Worm (Caenorhabditis elegans) whole organism, young adult: ENCODE results near the gene C40H1.9.

ENCODE experiments used
- C17E4.6 ChIP-seq: fragments of 200-800 bp; sonication (Bioruptor generic); IDR thresholded peaks from 2 replicates; pipeline ENCODE4 v1.3.6; 2022; ENCODE audit warnings: missing genetic modification reagents, missing genetic modification characterization, missing compliant biosample characterization
- F33H1.4 ChIP-seq: fragments of 200-800 bp; sonication (Bioruptor generic); IDR thresholded peaks from 2 replicates; pipeline ENCODE4 v1.3.6; 2022; ENCODE audit warnings: missing genetic modification reagents, missing genetic modification characterization, missing compliant biosample characterization
- Y53G8AR.9 ChIP-seq: fragments of 200-800 bp; sonication (Bioruptor generic); conservative IDR thresholded peaks from 2 replicates; pipeline ENCODE4 v1.3.6; 2022; ENCODE audit warnings: missing genetic modification reagents, missing genetic modification characterization, missing compliant biosample characterization
- Y56A3A.18 ChIP-seq: fragments of 200-800 bp; sonication (Bioruptor generic); IDR thresholded peaks from 2 replicates; pipeline ENCODE4 v1.3.6; 2022; ENCODE audit warnings: missing genetic modification reagents, missing genetic modification characterization, missing compliant biosample characterization
- Y67H2A.10 ChIP-seq: fragments of 200-800 bp; sonication (Bioruptor generic); conservative IDR thresholded peaks from 2 replicates; pipeline ENCODE4 v1.3.6; 2022; ENCODE audit warnings: missing genetic modification reagents, missing genetic modification characterization, missing compliant biosample characterization
- akir-1 ChIP-seq: fragments of 200-800 bp; sonication (Bioruptor generic); optimal IDR thresholded peaks from 2 replicates; lab custom pipeline; 2018; ENCODE audit warnings: mild to moderate bottlenecking, missing genetic modification characterization, moderate library complexity, missing compliant biosample characterization
- aptf-3 ChIP-seq: fragments of 200-800 bp; sonication (Bioruptor generic); IDR thresholded peaks from 2 replicates; pipeline ENCODE4 v1.3.6; 2022; ENCODE audit warnings: missing genetic modification characterization, missing compliant biosample characterization
- atf-7 ChIP-seq: sonication (generic microtip); optimal IDR thresholded peaks from 2 replicates; lab custom pipeline; 2017; ENCODE audit warnings: mild to moderate bottlenecking, missing genetic modification characterization, missing compliant biosample characterization
- athp-1 ChIP-seq: sonication (generic microtip); optimal IDR thresholded peaks from 2 replicates; lab custom pipeline; 2017; ENCODE audit warnings: mild to moderate bottlenecking, missing genetic modification characterization, missing compliant biosample characterization
- attf-3 ChIP-seq: fragments of 200-800 bp; sonication (Bioruptor generic); conservative IDR thresholded peaks from 2 replicates; pipeline ENCODE4 v1.3.6; 2022; ENCODE audit warnings: missing genetic modification reagents, missing genetic modification characterization, missing compliant biosample characterization
- cebp-1 ChIP-seq, 2 experiments: fragments of 200-800 bp in 1 of 2; sonication (Bioruptor generic) in 1 of 2; sonication (generic microtip) in 1 of 2; IDR thresholded peaks in 1 of 2; optimal IDR thresholded peaks in 1 of 2; 2 replicates each; pipeline versions ENCODE4 v1.3.6 to Lab custom; 2017 to 2022; ENCODE audit warnings: missing compliant biosample characterization in 2 of 2, missing genetic modification characterization in 2 of 2, mild to moderate bottlenecking in 1 of 2, missing genetic modification reagents in 1 of 2, moderate library complexity in 1 of 2
- ceh-100 ChIP-seq: fragments of 200-800 bp; sonication (Bioruptor generic); IDR thresholded peaks from 2 replicates; pipeline ENCODE4 v1.3.6; 2022; ENCODE audit warnings: missing genetic modification reagents, missing genetic modification characterization, missing compliant biosample characterization
- ceh-27 ChIP-seq: fragments of 200-800 bp; sonication (Bioruptor generic); optimal IDR thresholded peaks from 2 replicates; lab custom pipeline; 2018; ENCODE audit warnings: mild to moderate bottlenecking, missing genetic modification characterization, moderate library complexity, missing compliant biosample characterization
- ceh-79 ChIP-seq: sonication (generic microtip); optimal IDR thresholded peaks from 2 replicates; lab custom pipeline; 2017; ENCODE audit warnings: mild to moderate bottlenecking, missing genetic modification characterization, missing compliant biosample characterization
- chd-7 ChIP-seq: sonication (generic microtip); optimal IDR thresholded peaks from 2 replicates; lab custom pipeline; 2016; ENCODE audit warnings: mild to moderate bottlenecking, missing genetic modification characterization, moderate library complexity, missing compliant biosample characterization
- dox-1 ChIP-seq: fragments of 200-800 bp; sonication (Bioruptor generic); IDR thresholded peaks from 2 replicates; pipeline ENCODE4 v1.3.6; 2022; ENCODE audit warnings: missing genetic modification reagents, missing genetic modification characterization, missing compliant biosample characterization
- egl-44 ChIP-seq: fragments of 200-800 bp; sonication (Bioruptor generic); IDR thresholded peaks from 2 replicates; pipeline ENCODE4 v1.3.6; 2022; ENCODE audit warnings: missing genetic modification reagents, missing genetic modification characterization, missing compliant biosample characterization
- egrh-3 ChIP-seq: fragments of 200-800 bp; sonication (Bioruptor generic); IDR thresholded peaks from 2 replicates; pipeline ENCODE4 v1.3.6; 2022; ENCODE audit warnings: missing genetic modification reagents, missing genetic modification characterization, missing compliant biosample characterization
- ekl-4 ChIP-seq: fragments of 200-800 bp; sonication (Bioruptor generic); IDR thresholded peaks from 2 replicates; pipeline ENCODE4 v1.3.6; 2022; ENCODE audit warnings: missing genetic modification reagents, missing genetic modification characterization, missing compliant biosample characterization
- ets-4 ChIP-seq: fragments of 200-800 bp; sonication (Bioruptor generic); optimal IDR thresholded peaks from 2 replicates; lab custom pipeline; 2018; ENCODE audit warnings: mild to moderate bottlenecking, missing genetic modification characterization, missing compliant biosample characterization
- him-1 ChIP-seq: sonication (generic microtip); optimal IDR thresholded peaks from 2 replicates; lab custom pipeline; 2016; ENCODE audit warnings: missing genotype, missing genetic modification reagents, missing genetic modification characterization, missing compliant biosample characterization
- hmg-1.2 ChIP-seq: fragments of 200-800 bp; sonication (Bioruptor generic); IDR thresholded peaks from 2 replicates; pipeline ENCODE4 v1.3.6; 2022; ENCODE audit warnings: missing genetic modification reagents, missing genetic modification characterization, missing compliant biosample characterization
- lin-54 ChIP-seq: fragments of 200-800 bp; sonication (Bioruptor generic); optimal IDR thresholded peaks from 2 replicates; lab custom pipeline; 2018; ENCODE audit warnings: mild to moderate bottlenecking, missing genetic modification characterization, missing compliant biosample characterization
- lir-1 ChIP-seq: fragments of 200-800 bp; sonication (Bioruptor generic); conservative IDR thresholded peaks from 2 replicates; pipeline ENCODE4 v1.3.6; 2022; ENCODE audit warnings: missing genetic modification reagents, missing genetic modification characterization, missing compliant biosample characterization
- lsy-27 ChIP-seq: sonication (generic microtip); optimal IDR thresholded peaks from 2 replicates; lab custom pipeline; 2017; ENCODE audit warnings: missing genetic modification characterization, mild to moderate bottlenecking, missing compliant biosample characterization, antibody characterized with exemption, missing genotype, borderline replicate concordance; ENCODE audit not compliant: insufficient read depth
- madf-10 ChIP-seq: sonication (generic microtip); optimal IDR thresholded peaks from 2 replicates; lab custom pipeline; 2016; ENCODE audit warnings: mild to moderate bottlenecking, missing genetic modification characterization, missing compliant biosample characterization
- madf-3 ChIP-seq: fragments of 200-800 bp; sonication (Bioruptor generic); IDR thresholded peaks from 2 replicates; pipeline ENCODE4 v1.3.6; 2022; ENCODE audit warnings: missing genetic modification reagents, missing genetic modification characterization, missing compliant biosample characterization
- mes-4 ChIP-seq: sonication (generic microtip); optimal IDR thresholded peaks from 2 replicates; lab custom pipeline; 2016; ENCODE audit warnings: missing genotype, missing genetic modification characterization, missing compliant biosample characterization
- nfyb-1 ChIP-seq: fragments of 200-800 bp; sonication (Bioruptor generic); IDR thresholded peaks from 2 replicates; pipeline ENCODE4 v1.3.6; 2022; ENCODE audit warnings: missing genetic modification reagents, missing genetic modification characterization, missing compliant biosample characterization
- nhr-80 ChIP-seq: sonication (generic microtip); optimal IDR thresholded peaks from 2 replicates; lab custom pipeline; 2016; ENCODE audit warnings: missing genetic modification characterization, missing compliant biosample characterization
- pha-4 ChIP-seq: fragments of 150-350 bp; sonication (generic microtip); optimal IDR thresholded peaks from 2 replicates; lab custom pipeline; 2014; ENCODE audit warnings: missing biosample characterization, missing genetic modification reagents, missing genetic modification characterization
- rpc-1 ChIP-seq, 2 experiments: fragments of 150-350 bp in 1 of 2; sonication (generic microtip) in 1 of 2; optimal IDR thresholded peaks; 2 replicates each; lab custom pipeline; 2014 to 2018; ENCODE audit warnings: missing biosample characterization in 1 of 2, missing genetic modification characterization in 1 of 2, missing genetic modification reagents in 1 of 2, missing genotype in 1 of 2
- snpc-4 ChIP-seq, 5 experiments: fragments of 150-350 bp in 1 of 5; sonication (generic microtip) in 4 of 5; optimal IDR thresholded peaks; 2 replicates each; lab custom pipeline; 2014 to 2018; ENCODE audit warnings: missing genetic modification characterization in 5 of 5, missing biosample characterization in 3 of 5, antibody characterized with exemption in 2 of 5, mild to moderate bottlenecking in 2 of 5, missing compliant biosample characterization in 2 of 5, missing genotype in 2 of 5, moderate library complexity in 2 of 5, missing genetic modification reagents in 1 of 5
- somi-1 ChIP-seq: fragments of 200-800 bp; sonication (Bioruptor generic); optimal IDR thresholded peaks from 2 replicates; lab custom pipeline; 2018; ENCODE audit warnings: mild to moderate bottlenecking, missing genetic modification characterization, missing compliant biosample characterization
- unc-130 ChIP-seq: sonication (generic microtip); optimal IDR thresholded peaks from 2 replicates; lab custom pipeline; 2016; ENCODE audit warnings: missing genetic modification reagents, missing genetic modification characterization, missing compliant biosample characterization
- unc-62 ChIP-seq: fragments of 150-350 bp; optimal IDR thresholded peaks from 2 replicates; lab custom pipeline; 2014; ENCODE audit warnings: missing biosample characterization, missing genetic modification reagents, missing genetic modification characterization
- xnd-1 ChIP-seq: sonication (generic microtip); optimal IDR thresholded peaks from 2 replicates; lab custom pipeline; 2016; ENCODE audit warnings: missing genotype, missing genetic modification reagents, missing genetic modification characterization, missing compliant biosample characterization
- zim-3 ChIP-seq: sonication (generic microtip); optimal IDR thresholded peaks from 2 replicates; lab custom pipeline; 2017; ENCODE audit warnings: mild to moderate bottlenecking, missing genetic modification characterization, moderate library complexity, missing compliant biosample characterization
- ztf-22 ChIP-seq: fragments of 200-800 bp; sonication (Bioruptor generic); optimal IDR thresholded peaks from 2 replicates; lab custom pipeline; 2018; ENCODE audit warnings: mild to moderate bottlenecking, missing genetic modification characterization, moderate library complexity, missing compliant biosample characterization

Gene C40H1.9

ce11 chrIII:9315180-9315579 is 4.6 kb upstream of the C40H1.9 start:
- TF ChIP-seq unc-130 (GFP tag; lab: Kevin White, UChicago) = no peak
- peak; percentile 38 for TF ChIP-seq nhr-80 (tag; lab: Kevin White, UChicago)
- TF ChIP-seq, all 124 proteins: peak for 1

- no peak for TF ChIP-seq chd-7
- TF ChIP-seq C17E4.6 = no peak
- TF ChIP-seq nhr-80 (tag; lab: Kevin White, UChicago) = peak; percentile 79
Measured at ce11 chrIII:9317601-9318000, 2.1 kb upstream of the C40H1.9 start.

- TF ChIP-seq F33H1.4 (GFP tag; lab: Robert Waterston, UW) (no peak), ets-4 (GFP tag; lab: Kevin White, UChicago) (no peak), akir-1 (no peak), somi-1 (GFP tag; lab: Kevin White, UChicago) (no peak)
Measured at ce11 chrIII:9322010-9322409, 2.3 kb downstream of the C40H1.9 start, which contains the start of gene cpb-1. TSS of gene cpb-1 (plus strand) at chrIII:9322310.

- TF ChIP-seq Y53G8AR.9 (GFP tag; lab: Robert Waterston, UW) = no peak
- peak; percentile 38 for TF ChIP-seq nhr-80 (tag; lab: Kevin White, UChicago)
Measured at ce11 chrIII:9324724-9325123, 5.0 kb downstream of the C40H1.9 start, which contains the start of gene C40H1.7. TSS of gene C40H1.7 (plus strand) at chrIII:9325024.

ce11 chrIII:9326528-9326927 is 6.8 kb downstream of the C40H1.9 start:
- TF ChIP-seq ets-4 (GFP tag; lab: Kevin White, UChicago) (peak; percentile 76), egl-44 (GFP tag; lab: Robert Waterston, UW) (no peak), ekl-4 (GFP tag; lab: Robert Waterston, UW) (no peak), cebp-1 (GFP tag; IDR thresholded peaks at IDR 0.05; lab: Robert Waterston, UW) (no peak; the same call in 1 of the 2 replicates), cebp-1 (tag; optimal IDR thresholded peaks at IDR 0.05; lab: Kevin White, UChicago) (no peak), dox-1 (GFP tag; lab: Robert Waterston, UW) (peak; percentile 65), lir-1 (GFP tag; lab: Robert Waterston, UW) (no peak), ceh-100 (GFP tag; lab: Robert Waterston, UW) (no peak), zim-3 (no peak), Y56A3A.18 (no peak), Y67H2A.10 (GFP tag; lab: Robert Waterston, UW) (no peak), athp-1 (no peak), xnd-1 (tag; lab: Kevin White, UChicago) (no peak), aptf-3 (GFP tag; lab: Robert Waterston, UW) (no peak), ceh-79 (tag; lab: Kevin White, UChicago) (no peak), madf-10 (tag; lab: Kevin White, UChicago) (no peak), hmg-1.2 (GFP tag; lab: Robert Waterston, UW) (no peak), lsy-27 (tag; lab: Kevin White, UChicago) (no peak), atf-7 (tag; lab: Kevin White, UChicago) (peak; percentile 61), nfyb-1 (GFP tag; lab: Robert Waterston, UW) (0 out of 2 replicates have a peak, but pooled peaks have one; percentile 52), madf-3 (GFP tag; lab: Robert Waterston, UW) (no peak), nhr-80 (tag; lab: Kevin White, UChicago) (peak; percentile 98), lin-54 (no peak), ztf-22 (peak; percentile 47), rpc-1 (optimal IDR thresholded peaks at IDR 0.05; lab: Kevin White, UChicago) (no peak), rpc-1 (tag; optimal IDR thresholded peaks at IDR 0.05; lab: Kevin White, UChicago) (no peak), snpc-4 (GFP tag; optimal IDR thresholded peaks at IDR 0.05; lab: Kevin White, UChicago) (no peak), snpc-4 (tag; optimal IDR thresholded peaks at IDR 0.05; lab: Kevin White, UChicago) (no peak), Y53G8AR.9 (GFP tag; lab: Robert Waterston, UW) (no peak), ceh-27 (GFP tag; lab: Kevin White, UChicago) (no peak), pha-4 (peak; percentile 52), attf-3 (GFP tag; lab: Robert Waterston, UW) (no peak), mes-4 (tag; lab: Kevin White, UChicago) (no peak), him-1 (tag; lab: Kevin White, UChicago) (no peak), egrh-3 (GFP tag; lab: Robert Waterston, UW) (no peak), akir-1 (no peak), unc-62 (GFP tag; lab: Kevin White, UChicago) (peak; percentile 12)
